Fruit fly (Drosophila melanogaster): ENCODE data around the gene CG11122.
A peak's percentile ranks its signal among the peaks of the same experiment; 100 is the strongest.
"Not testable (repeated sequence)": the region's sequence is repeated elsewhere in the genome, so short reads cannot be mapped to it uniquely, and the experiment has no call there.

CG11122 gene

DNA sequence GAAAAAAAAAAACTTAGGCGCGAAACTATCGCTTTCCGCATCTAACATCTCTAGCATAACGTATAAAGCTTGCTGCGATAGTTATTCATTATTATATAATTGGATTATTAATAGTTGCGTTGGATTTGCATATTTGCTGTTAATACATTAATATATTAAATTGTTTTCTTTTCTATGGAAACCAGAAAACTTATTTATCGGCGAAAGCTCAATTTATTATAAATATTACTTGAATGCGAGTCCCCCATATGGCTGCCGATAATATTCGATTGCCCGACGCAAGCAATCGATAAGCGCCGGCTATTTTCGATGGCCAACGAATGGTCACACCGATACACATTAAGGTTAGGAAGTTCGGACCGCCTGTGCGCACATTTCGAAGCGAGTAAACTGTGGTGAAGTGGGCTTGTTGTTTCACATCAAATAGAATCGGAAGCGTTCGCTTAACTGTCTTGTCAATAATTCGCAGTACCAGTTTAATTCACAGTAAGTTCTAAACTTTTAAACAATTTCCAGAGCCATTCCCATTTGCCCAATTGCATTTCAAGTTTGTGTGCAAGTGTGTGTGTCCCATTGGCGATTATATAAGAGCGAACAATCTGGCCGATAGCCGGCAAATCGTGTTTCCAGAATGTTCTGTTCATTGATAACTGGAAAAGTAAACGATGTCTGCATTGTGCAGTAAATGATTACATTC lies 16.2 kb downstream of the CG11122 start, which contains the start of gene Hsp60A:
Gene Hsp60A, plus strand, starts transcription at position 335 of the 697 bp plus-strand sequence.
- peak; percentile 42 for TF ChIP-seq CG17801 (GFP tag; optimal IDR thresholded peaks at IDR 0.05; ENCODE audit: partially characterized antibody)

DNA sequence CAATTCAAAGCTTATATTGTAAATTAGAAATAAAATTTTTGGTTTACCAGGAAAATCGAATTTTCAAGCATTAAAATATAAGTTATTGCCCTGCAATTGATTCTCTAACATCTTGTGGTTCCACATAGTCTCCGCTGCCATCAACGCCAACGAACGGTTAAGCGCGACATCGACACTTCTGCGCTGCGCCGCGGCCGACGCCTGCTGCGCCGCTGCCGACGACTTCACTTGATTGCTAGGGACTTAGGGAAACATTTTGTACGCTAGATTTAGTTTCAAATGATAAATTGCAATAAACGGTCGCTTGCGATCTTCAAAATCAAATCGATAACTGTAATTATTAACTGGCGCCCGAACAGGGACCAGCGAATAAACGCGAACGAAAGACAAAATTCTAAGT lies 28.6 kb downstream of the CG11122 start, which contains the start of gene CG42249:
Gene CG42249, plus strand, starts transcription at position 301 of the 400 bp plus-strand sequence.
- TF ChIP-seq CG17801 (GFP tag; optimal IDR thresholded peaks at IDR 0.05; ENCODE audit: partially characterized antibody), result not testable (repeated sequence)

DNA sequence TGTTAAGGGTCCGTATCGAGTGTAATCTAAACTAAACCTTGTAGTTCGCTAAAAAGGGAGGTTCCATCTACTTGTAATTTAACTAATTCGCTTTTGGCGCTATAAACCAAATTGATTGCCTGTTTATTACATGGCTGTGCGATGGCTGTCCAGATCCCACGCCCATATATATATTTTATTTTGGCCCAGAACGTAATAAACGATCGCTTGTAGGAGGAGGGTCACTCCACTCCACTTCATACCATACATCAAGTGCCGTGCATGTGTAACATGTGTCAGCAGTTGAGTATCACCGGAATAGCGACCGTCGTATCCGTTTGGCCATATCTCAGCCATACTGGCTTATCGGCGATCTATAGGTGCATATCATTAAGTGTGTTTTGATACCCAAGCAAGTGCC lies 29.2 kb downstream of the CG11122 start:
- no peak for TF ChIP-seq CG17801 (GFP tag; optimal IDR thresholded peaks at IDR 0.05; ENCODE audit: partially characterized antibody)

DNA sequence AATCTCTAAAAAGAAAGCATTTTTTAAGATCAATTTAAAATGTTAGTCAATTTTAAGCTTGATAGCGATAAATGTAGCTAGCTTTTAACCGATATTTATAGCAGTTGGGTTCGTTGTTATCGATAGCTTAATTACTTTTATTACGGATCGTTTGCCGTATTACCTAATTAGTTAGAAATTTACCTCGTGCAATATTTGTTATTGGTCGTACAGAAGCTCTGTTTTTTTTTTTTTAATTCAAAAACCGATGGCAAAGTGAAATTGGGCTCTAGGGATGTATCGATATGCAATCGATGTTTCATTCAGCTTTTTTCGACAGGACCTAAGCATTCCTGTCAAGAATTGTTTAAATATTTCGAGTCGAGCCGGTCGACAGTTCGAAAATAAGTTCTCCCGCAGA lies 32.3 kb downstream of the CG11122 start, which contains the start of gene CG2061:
Gene CG2061, plus strand, starts transcription at position 292 of the 400 bp plus-strand sequence.
- TF ChIP-seq CG17801 (GFP tag; optimal IDR thresholded peaks at IDR 0.05; ENCODE audit: partially characterized antibody), result no peak

DNA sequence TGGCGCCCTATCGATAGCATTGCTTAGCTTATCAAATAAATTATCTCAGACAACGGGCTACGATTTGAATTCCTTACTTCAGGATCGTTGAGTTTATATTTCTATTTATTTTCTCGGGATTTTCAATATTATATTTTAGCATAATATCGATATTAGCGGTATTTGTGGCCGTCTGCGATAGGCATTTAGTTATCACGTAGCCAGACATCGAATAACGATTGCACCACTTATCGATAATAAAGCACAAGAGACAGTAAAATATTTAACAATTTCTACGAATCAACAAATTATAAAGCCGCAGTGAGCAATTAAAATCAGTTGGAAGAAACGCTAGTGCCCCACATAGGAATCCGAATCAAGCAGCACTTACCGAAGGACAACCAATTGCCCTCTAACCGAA lies 34.4 kb downstream of the CG11122 start, which contains the start of gene CG2076:
Gene CG2076, plus strand, starts transcription at position 50 of the 400 bp plus-strand sequence.
- no peak for TF ChIP-seq CG17801 (GFP tag; optimal IDR thresholded peaks at IDR 0.05; ENCODE audit: partially characterized antibody)

DNA sequence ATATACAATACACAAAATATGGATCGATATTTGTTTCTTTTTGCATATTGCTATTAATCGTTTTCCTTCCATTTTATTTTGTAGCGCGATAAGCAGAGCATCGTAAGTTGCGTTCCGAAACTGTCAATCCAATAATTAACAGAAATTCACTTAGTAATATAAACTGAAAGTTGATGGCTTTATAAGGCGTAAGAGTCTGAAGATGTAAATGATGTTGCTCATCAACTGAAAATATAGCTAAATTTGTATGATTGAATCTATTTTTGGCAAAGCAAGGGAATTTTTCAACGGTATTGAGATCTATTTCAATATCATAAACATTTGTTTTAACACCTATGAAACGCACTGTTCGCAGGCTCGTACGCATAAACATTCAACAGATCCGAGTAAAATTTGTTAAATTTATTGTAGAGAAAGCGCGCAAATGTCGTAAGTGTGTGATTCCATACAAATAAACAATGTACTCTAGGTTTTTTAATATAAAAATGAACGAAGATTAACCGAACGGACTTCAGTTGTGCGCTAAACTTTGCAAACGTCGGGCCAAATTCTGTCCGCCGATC lies 35.7 kb downstream of the CG11122 start, which contains the start of gene Vago:
Gene Vago, plus strand, starts transcription at position 513 of the 563 bp plus-strand sequence.
- TF ChIP-seq CG17801 (GFP tag; optimal IDR thresholded peaks at IDR 0.05; ENCODE audit: partially characterized antibody), result peak; percentile 4

DNA sequence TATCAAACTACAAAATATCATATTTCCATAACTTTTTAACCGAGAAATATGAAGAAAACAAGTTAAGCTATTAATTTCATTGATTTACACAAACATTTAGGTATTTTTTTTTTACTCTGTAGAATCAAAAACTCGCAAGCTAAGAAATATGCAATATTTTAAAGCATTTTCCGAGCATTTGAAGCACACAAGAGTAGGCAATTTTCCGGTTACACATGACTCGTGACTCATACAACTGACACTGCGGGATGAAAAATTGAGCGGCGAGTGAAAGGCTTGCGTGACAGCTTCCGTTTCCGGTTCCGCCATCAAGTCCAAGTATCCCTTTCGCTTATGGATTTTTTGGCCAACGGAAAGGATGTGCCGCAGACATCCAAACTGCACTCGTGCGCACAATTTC lies 37.1 kb downstream of the CG11122 start:
- peak; percentile 0 for TF ChIP-seq CG17801 (GFP tag; optimal IDR thresholded peaks at IDR 0.05; ENCODE audit: partially characterized antibody)

DNA sequence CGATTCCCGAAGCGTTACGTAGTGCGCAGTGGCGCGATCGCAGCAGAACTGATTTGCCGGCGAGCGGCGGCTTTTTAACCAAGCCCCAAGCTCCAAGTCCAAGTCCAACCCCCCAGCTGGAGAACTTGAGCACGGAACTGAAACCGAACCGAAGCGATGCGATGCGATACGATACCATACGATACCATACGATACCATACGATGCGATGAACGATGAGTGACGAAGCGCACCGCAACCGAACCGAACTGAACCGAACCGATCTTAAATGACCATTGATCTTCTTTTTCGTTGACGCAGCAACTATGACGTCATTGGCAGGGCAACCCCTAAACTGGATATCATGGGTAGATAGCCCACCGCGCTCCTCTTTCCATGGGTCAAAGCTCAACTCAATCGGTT lies 38.3 kb downstream of the CG11122 start, which contains the start of gene sev:
Gene sev, minus strand, starts transcription at position 50 of the 400 bp plus-strand sequence.
- no peak for TF ChIP-seq CG17801 (GFP tag; optimal IDR thresholded peaks at IDR 0.05; ENCODE audit: partially characterized antibody)

DNA sequence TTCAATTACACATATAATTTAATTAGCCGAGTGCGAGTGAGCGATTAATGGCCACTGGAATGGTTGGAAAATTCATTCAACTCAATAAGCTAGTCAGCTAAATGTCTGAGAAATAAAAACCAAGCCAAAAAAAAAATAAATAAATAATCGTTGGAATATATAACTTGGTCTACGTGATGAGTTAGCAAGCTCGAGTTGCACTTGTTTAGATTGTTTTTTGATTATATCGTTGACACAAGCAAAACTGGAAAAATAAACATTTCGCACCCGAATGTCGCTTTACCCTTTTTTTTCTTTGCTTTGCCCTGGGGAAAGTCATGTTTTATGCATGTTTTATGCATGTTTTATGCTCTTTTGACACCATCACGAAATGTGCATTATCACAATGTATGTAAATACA lies 41.5 kb downstream of the CG11122 start:
- peak; percentile 78 for TF ChIP-seq CG17801 (GFP tag; optimal IDR thresholded peaks at IDR 0.05; ENCODE audit: partially characterized antibody)

DNA sequence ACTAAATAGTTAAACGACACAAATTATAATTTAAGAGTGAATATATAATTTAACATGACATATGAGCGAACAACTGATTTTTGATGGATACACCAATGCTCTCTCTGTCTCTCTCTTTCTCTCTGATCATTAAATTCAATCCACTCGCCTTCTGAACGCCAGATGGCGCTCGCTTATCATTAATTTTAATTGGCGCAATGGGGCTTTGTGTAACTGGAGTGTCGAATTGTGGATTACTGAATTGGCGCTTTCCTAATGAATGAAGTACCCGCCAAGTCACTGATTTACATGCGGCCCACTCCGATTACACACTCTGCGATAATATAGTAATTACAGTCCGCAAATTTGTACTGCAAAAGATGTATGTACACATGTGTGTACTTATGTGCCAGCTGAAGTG lies 42.7 kb downstream of the CG11122 start:
- peak; percentile 45 for TF ChIP-seq CG17801 (GFP tag; optimal IDR thresholded peaks at IDR 0.05; ENCODE audit: partially characterized antibody)

DNA sequence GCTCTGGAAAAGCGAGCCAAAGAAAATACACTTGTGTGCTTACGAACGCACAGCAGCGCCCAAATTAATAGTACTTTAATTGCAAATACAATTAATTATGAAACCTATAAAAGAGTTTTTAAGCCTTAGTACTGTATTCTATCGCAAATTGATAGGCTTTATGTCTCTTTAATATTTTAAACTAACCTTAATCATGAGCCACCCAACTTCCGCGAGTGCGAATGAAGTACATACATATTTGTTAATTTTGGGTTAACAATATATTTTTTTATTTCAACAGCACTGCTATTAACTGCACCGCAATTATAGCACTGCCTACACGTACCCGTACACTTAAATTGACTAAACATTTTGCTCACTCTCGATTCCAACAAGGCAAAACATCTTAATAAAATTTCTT lies 43.3 kb downstream of the CG11122 start:
- TF ChIP-seq CG17801 (GFP tag; optimal IDR thresholded peaks at IDR 0.05; ENCODE audit: partially characterized antibody), result peak; percentile 56

DNA sequence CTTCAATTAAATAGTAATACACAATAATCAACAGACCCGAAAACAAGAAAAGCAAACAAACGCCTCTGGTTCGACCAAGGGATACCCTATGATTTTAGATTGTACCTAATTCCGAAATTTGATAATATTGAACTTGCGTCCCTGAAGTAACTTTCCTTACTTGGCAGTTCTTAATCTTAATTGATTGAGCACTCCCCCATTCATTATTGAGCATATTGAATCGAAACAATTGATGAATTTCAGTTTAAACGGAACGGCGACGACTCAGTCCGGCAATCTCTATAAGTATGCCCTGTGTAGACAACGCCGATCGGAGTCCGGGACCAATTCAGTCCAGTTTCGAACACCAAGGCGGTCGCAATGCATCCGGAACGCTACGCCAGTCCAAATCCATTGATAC lies 58.3 kb downstream of the CG11122 start, which contains the start of gene CG15203:
Gene CG15203, plus strand, starts transcription at position 301 of the 400 bp plus-strand sequence.
- TF ChIP-seq CG17801 (GFP tag; optimal IDR thresholded peaks at IDR 0.05; ENCODE audit: partially characterized antibody), result no peak

DNA sequence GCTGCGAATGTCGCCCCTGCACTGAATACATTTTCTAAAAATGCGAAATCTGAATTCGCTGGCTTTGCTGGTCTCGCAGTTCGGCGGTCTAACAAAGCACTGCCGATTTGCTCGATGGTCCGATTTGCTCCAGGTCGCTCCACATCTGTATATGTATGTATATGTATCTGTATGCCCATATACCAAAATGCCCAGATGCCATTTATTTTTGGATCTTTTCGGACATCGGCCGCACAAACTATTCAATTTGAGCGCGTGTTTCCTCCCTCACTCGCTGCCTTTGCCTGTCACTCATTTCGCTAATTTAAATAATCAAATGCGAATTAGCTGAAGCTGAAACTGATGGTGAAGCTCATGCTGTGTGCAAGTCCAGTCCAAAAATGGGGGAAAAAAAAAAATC lies 61.5 kb downstream of the CG11122 start, which contains the start of gene CG1537:
Gene CG1537, minus strand, starts transcription at position 101 of the 400 bp plus-strand sequence.
- no peak for TF ChIP-seq CG17801 (GFP tag; optimal IDR thresholded peaks at IDR 0.05; ENCODE audit: partially characterized antibody)

Measured in ovary, adult (tissue).